Fruit fly (Drosophila melanogaster) whole organism, embryonic: ENCODE data around the gene regucalcin.

ENCODE experiments used
- Adf1 ChIP-seq: fragments of 200-800 bp; sonication (Bioruptor generic); IDR thresholded peaks from 2 replicates; pipeline ENCODE4 v1.3.6; 2022; ENCODE audit warnings: missing biosample characterization, missing genetic modification characterization
- Blimp-1 ChIP-seq: fragments of 200-800 bp; sonication (Bioruptor generic); optimal IDR thresholded peaks from 3 replicates; lab custom pipeline; 2018; ENCODE audit warnings: missing biosample characterization, missing genetic modification characterization, mild to moderate bottlenecking, moderate library complexity, missing genetic modification reagents
- BtbVII ChIP-seq: fragments of 200-800 bp; sonication (Bioruptor generic); optimal IDR thresholded peaks from 3 replicates; lab custom pipeline; 2017; ENCODE audit warnings: missing biosample characterization, mild to moderate bottlenecking, missing genetic modification characterization
- Bteb2 ChIP-seq: fragments of 200-800 bp; sonication (Bioruptor generic); optimal IDR thresholded peaks from 2 replicates; lab custom pipeline; 2016; ENCODE audit warnings: missing biosample characterization, missing genetic modification characterization
- CG10979 ChIP-seq: fragments of 200-800 bp; sonication (Bioruptor generic); optimal IDR thresholded peaks from 2 replicates; lab custom pipeline; 2018; ENCODE audit warnings: missing biosample characterization, mild to moderate bottlenecking, missing genetic modification characterization, moderate library complexity
- CG11723 ChIP-seq: fragments of 200-800 bp; sonication (Bioruptor generic); optimal IDR thresholded peaks from 2 replicates; lab custom pipeline; 2017; ENCODE audit warnings: missing biosample characterization, mild to moderate bottlenecking, missing genetic modification characterization
- CG12104 ChIP-seq: fragments of 200-800 bp; sonication (Bioruptor generic); optimal IDR thresholded peaks from 3 replicates; lab custom pipeline; 2016; ENCODE audit warnings: missing biosample characterization, missing genetic modification characterization
- CG12769 ChIP-seq: fragments of 200-800 bp; sonication (Bioruptor generic); optimal IDR thresholded peaks from 2 replicates; lab custom pipeline; 2019; ENCODE audit warnings: missing biosample characterization, mild to moderate bottlenecking, missing genetic modification characterization, moderate library complexity
- CG13296 ChIP-seq: fragments of 200-800 bp; sonication (Bioruptor generic); optimal IDR thresholded peaks from 3 replicates; lab custom pipeline; 2018; ENCODE audit warnings: missing biosample characterization, mild to moderate bottlenecking, missing genetic modification characterization
- CG13424 ChIP-seq: fragments of 200-800 bp; sonication (Bioruptor generic); optimal IDR thresholded peaks from 2 replicates; lab custom pipeline; 2019; ENCODE audit warnings: missing biosample characterization, mild to moderate bottlenecking, missing genetic modification characterization, moderate library complexity
- CG14050 ChIP-seq: fragments of 200-800 bp; sonication (Bioruptor generic); IDR thresholded peaks from 3 replicates; pipeline ENCODE4 v1.3.6; 2022; ENCODE audit warnings: missing biosample characterization, missing genetic modification characterization
- CG15479 ChIP-seq: fragments of 200-800 bp; sonication (Bioruptor generic); optimal IDR thresholded peaks from 3 replicates; lab custom pipeline; 2019; ENCODE audit warnings: missing biosample characterization, mild to moderate bottlenecking, missing genetic modification characterization, moderate library complexity
- CG1603 ChIP-seq: fragments of 200-800 bp; sonication (Bioruptor generic); optimal IDR thresholded peaks from 2 replicates; lab custom pipeline; 2019; ENCODE audit warnings: missing biosample characterization, mild to moderate bottlenecking, missing genetic modification characterization, moderate library complexity
- CG16815 ChIP-seq: fragments of 200-800 bp; sonication (Bioruptor generic); optimal IDR thresholded peaks from 3 replicates; lab custom pipeline; 2017; ENCODE audit warnings: missing biosample characterization, mild to moderate bottlenecking, missing genetic modification characterization
- CG17568 ChIP-seq: fragments of 200-800 bp; sonication (Bioruptor generic); optimal IDR thresholded peaks from 2 replicates; lab custom pipeline; 2018; ENCODE audit warnings: missing biosample characterization, mild to moderate bottlenecking, missing genetic modification characterization, moderate library complexity
- CG2199 ChIP-seq: fragments of 200-800 bp; sonication (Bioruptor generic); IDR thresholded peaks from 3 replicates; pipeline ENCODE4 v1.3.6; 2022; ENCODE audit warnings: missing biosample characterization, missing genetic modification characterization
- CG31441 ChIP-seq: fragments of 200-800 bp; sonication (Bioruptor generic); IDR thresholded peaks from 2 replicates; pipeline ENCODE4 v1.3.6; 2022; ENCODE audit warnings: missing biosample characterization, missing genetic modification characterization
- CG3281 ChIP-seq: fragments of 200-800 bp; sonication (Bioruptor generic); optimal IDR thresholded peaks from 3 replicates; lab custom pipeline; 2017; ENCODE audit warnings: missing biosample characterization, mild to moderate bottlenecking, missing genetic modification characterization
- CG6689 ChIP-seq: fragments of 200-800 bp; sonication (Bioruptor generic); IDR thresholded peaks from 2 replicates; pipeline ENCODE4 v1.3.6; 2022; ENCODE audit warnings: missing biosample characterization, missing genetic modification characterization
- CG9609 ChIP-seq: fragments of 200-800 bp; sonication (Bioruptor generic); optimal IDR thresholded peaks from 3 replicates; lab custom pipeline; 2016; ENCODE audit warnings: missing biosample characterization, missing genetic modification characterization
- D ChIP-seq, 2 experiments: fragments of 200-800 bp in 1 of 2; fragments of >200 bp in 1 of 2; sonication (Bioruptor generic) in 1 of 2; optimal IDR thresholded peaks; 2 replicates in 1 of 2; 3 replicates in 1 of 2; lab custom pipeline; 2017; ENCODE audit warnings: mild to moderate bottlenecking in 1 of 2, missing biosample characterization in 1 of 2, missing genetic modification characterization in 1 of 2, missing genetic modification reagents in 1 of 2
- Dbx ChIP-seq: fragments of 200-800 bp; sonication (Bioruptor generic); IDR thresholded peaks from 3 replicates; pipeline ENCODE4 v1.3.6; 2022; ENCODE audit warnings: missing biosample characterization, missing genetic modification characterization
- Eip74EF ChIP-seq, 2 experiments: fragments of 200-800 bp in 1 of 2; fragments of >200 bp in 1 of 2; sonication (Bioruptor generic) in 1 of 2; optimal IDR thresholded peaks; 2 replicates each; lab custom pipeline; 2017 to 2019; ENCODE audit warnings: missing biosample characterization in 2 of 2, missing genetic modification characterization in 2 of 2, mild to moderate bottlenecking in 1 of 2, moderate library complexity in 1 of 2
- Ets97D ChIP-seq: fragments of 200-800 bp; sonication (Bioruptor generic); optimal IDR thresholded peaks from 3 replicates; lab custom pipeline; 2016; ENCODE audit warnings: missing biosample characterization, missing genetic modification characterization
- H15 ChIP-seq: fragments of 200-800 bp; sonication (Bioruptor generic); IDR thresholded peaks from 3 replicates; pipeline ENCODE4 v1.3.6; 2022; ENCODE audit warnings: missing biosample characterization, missing genetic modification characterization
- HmgD ChIP-seq: fragments of 200-800 bp; sonication (Bioruptor generic); optimal IDR thresholded peaks from 3 replicates; lab custom pipeline; 2016; ENCODE audit warnings: missing biosample characterization, missing genetic modification characterization
- Hmr ChIP-seq: fragments of 200-800 bp; sonication (Bioruptor generic); optimal IDR thresholded peaks from 3 replicates; lab custom pipeline; 2017; ENCODE audit warnings: mild to moderate bottlenecking, missing biosample characterization, missing genetic modification reagents, missing genetic modification characterization
- Oli ChIP-seq: fragments of 200-800 bp; sonication (Bioruptor generic); optimal IDR thresholded peaks from 2 replicates; lab custom pipeline; 2018; ENCODE audit warnings: missing biosample characterization, mild to moderate bottlenecking, missing genetic modification characterization, moderate library complexity
- Scr ChIP-seq: fragments of 200-800 bp; sonication (Bioruptor generic); IDR thresholded peaks from 2 replicates; pipeline ENCODE4 v1.3.6; 2022; ENCODE audit warnings: missing biosample characterization, missing genetic modification characterization; ENCODE audit not compliant: partially characterized antibody
- TFAM ChIP-seq: fragments of 200-800 bp; sonication (Bioruptor generic); optimal IDR thresholded peaks from 2 replicates; lab custom pipeline; 2017; ENCODE audit warnings: missing biosample characterization, missing genetic modification characterization, inconsistent platforms
- Tbp ChIP-seq: fragments of >200 bp; optimal IDR thresholded peaks from 2 replicates; lab custom pipeline; 2018; ENCODE audit warnings: missing biosample characterization, missing genetic modification characterization
- ara ChIP-seq: fragments of 200-800 bp; sonication (Bioruptor generic); IDR thresholded peaks from 2 replicates; pipeline ENCODE4 v1.3.6; 2022; ENCODE audit warnings: missing biosample characterization, missing genetic modification characterization
- ash1 ChIP-seq: fragments of 200-800 bp; sonication (Bioruptor generic); optimal IDR thresholded peaks from 2 replicates; lab custom pipeline; 2018; ENCODE audit warnings: missing biosample characterization, mild to moderate bottlenecking, missing genetic modification characterization
- bsh ChIP-seq, 2 experiments: fragments of 200-800 bp; sonication (Bioruptor generic); optimal IDR thresholded peaks; 2 replicates each; lab custom pipeline; 2017 to 2018; ENCODE audit warnings: mild to moderate bottlenecking in 2 of 2, missing biosample characterization in 2 of 2, missing genetic modification characterization in 2 of 2, moderate library complexity in 1 of 2
- fd96Cb ChIP-seq: fragments of 200-800 bp; sonication (Bioruptor generic); optimal IDR thresholded peaks from 2 replicates; lab custom pipeline; 2018; ENCODE audit warnings: missing biosample characterization, mild to moderate bottlenecking, missing genetic modification characterization, moderate library complexity
- ftz-f1 ChIP-seq: fragments of 200-800 bp; sonication (Bioruptor generic); optimal IDR thresholded peaks from 2 replicates; lab custom pipeline; 2016; ENCODE audit warnings: missing biosample characterization, missing genetic modification characterization
- gcm2 ChIP-seq: fragments of 200-800 bp; sonication (Bioruptor generic); optimal IDR thresholded peaks from 2 replicates; lab custom pipeline; 2016; ENCODE audit warnings: missing biosample characterization, missing genetic modification characterization
- gem ChIP-seq: fragments of 200-800 bp; sonication (Bioruptor generic); optimal IDR thresholded peaks from 2 replicates; lab custom pipeline; 2019; ENCODE audit warnings: missing biosample characterization, mild to moderate bottlenecking, missing genetic modification characterization, moderate library complexity
- h ChIP-seq: fragments of >200 bp; optimal IDR thresholded peaks from 2 replicates; lab custom pipeline; 2017
- ind ChIP-seq: fragments of 200-800 bp; sonication (Bioruptor generic); optimal IDR thresholded peaks from 3 replicates; lab custom pipeline; 2016; ENCODE audit warnings: missing biosample characterization, missing genetic modification characterization
- lab ChIP-seq: fragments of 200-800 bp; sonication (Bioruptor generic); optimal IDR thresholded peaks from 3 replicates; lab custom pipeline; 2017; ENCODE audit warnings: missing biosample characterization, missing genetic modification characterization, mild to moderate bottlenecking, moderate library complexity, missing genetic modification reagents
- lmd ChIP-seq: fragments of 200-800 bp; sonication (Bioruptor generic); IDR thresholded peaks from 2 replicates; pipeline ENCODE4 v1.3.6; 2022; ENCODE audit warnings: missing biosample characterization, missing genetic modification characterization
- peb ChIP-seq: fragments of 200-800 bp; sonication (Bioruptor generic); IDR thresholded peaks from 2 replicates; pipeline ENCODE4 v1.3.6; 2022; ENCODE audit warnings: missing biosample characterization, missing genetic modification characterization
- rib ChIP-seq: fragments of 200-800 bp; sonication (Bioruptor generic); IDR thresholded peaks from 2 replicates; pipeline ENCODE4 v1.3.6; 2022; ENCODE audit warnings: missing biosample characterization, missing genetic modification characterization
- stwl ChIP-seq: fragments of 200-800 bp; sonication (Bioruptor generic); optimal IDR thresholded peaks from 3 replicates; lab custom pipeline; 2018; ENCODE audit warnings: missing biosample characterization, mild to moderate bottlenecking, missing genetic modification characterization, moderate library complexity
- zen2 ChIP-seq: fragments of 200-800 bp; sonication (Bioruptor generic); IDR thresholded peaks from 3 replicates; pipeline ENCODE4 v1.3.6; 2022; ENCODE audit warnings: missing biosample characterization, missing genetic modification characterization; ENCODE audit not compliant: partially characterized antibody

regucalcin gene

DNA sequence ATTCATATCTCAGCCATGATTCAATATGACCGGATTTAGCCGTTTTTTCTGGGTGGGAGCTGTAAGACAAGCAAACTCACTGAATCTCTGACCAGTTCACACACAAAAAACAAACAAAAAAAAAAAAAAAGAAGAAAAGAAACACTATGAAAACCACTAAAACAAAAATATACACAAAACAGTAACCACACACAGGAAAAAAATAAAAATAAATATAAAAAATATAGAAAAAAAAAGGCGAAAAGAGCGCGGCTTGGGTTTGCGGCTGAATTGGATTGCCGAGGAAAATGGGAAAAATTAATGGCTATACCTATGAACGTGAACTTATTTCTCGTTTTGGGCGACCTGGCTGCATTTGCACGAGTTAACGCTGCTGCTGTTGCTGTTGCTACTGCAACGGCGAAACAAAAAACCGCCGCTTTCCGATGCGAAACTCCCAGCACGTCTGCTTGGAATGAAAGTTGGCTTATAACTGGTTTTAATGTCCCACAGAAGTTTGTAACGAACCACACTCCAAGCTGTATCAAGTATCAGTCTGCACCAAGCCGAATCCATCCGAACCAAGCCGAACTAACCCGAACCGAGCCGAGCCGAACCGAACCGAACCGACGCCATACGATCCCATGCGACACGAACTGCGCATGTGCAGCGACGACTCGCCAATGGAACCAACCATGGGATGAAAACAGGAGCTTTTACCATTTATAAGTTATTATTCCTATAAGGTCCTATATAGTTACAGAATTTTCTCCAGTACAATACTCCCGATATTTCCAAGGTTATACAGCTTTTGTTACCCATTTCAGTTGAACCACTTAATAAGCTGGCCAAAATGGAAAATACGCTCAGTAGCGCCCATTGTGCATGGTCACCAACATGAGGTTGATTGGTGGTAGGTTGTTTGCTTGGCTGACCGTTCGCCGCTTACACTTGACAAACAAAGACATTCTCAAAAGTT, 8.5 kb upstream of the regucalcin start, which contains the start of gene fw (continued):
- TF ChIP-seq CG14050 = 0 out of 3 replicates have a peak, but pooled peaks have one; percentile 24
- peak; percentile 61; the same call in 1 of the 2 replicates for TF ChIP-seq ara
- TF ChIP-seq bsh (GFP tag; optimal IDR thresholded peaks at IDR 0.05; lab: Kevin White, UChicago) = peak in 1 of 2 experiments; percentile 67
- TF ChIP-seq ind (GFP tag; lab: Kevin White, UChicago) = no peak

- TF ChIP-seq zen2 (GFP tag; lab: Robert Waterston, UW) (no peak), peb (GFP tag; lab: Robert Waterston, UW) (no peak), CG2199 (no peak), TFAM (GFP tag; lab: Kevin White, UChicago) (no peak), CG9609 (GFP tag; lab: Kevin White, UChicago) (no peak), CG12104 (GFP tag; lab: Kevin White, UChicago) (peak; percentile 31), CG3281 (GFP tag; lab: Kevin White, UChicago) (peak; percentile 18), Dbx (GFP tag; lab: Robert Waterston, UW) (no peak), lab (no peak), Hmr (GFP tag; lab: Kevin White, UChicago) (no peak), Blimp-1 (GFP tag; lab: Kevin White, UChicago) (no peak), Tbp (GFP tag; lab: Kevin White, UChicago) (no peak), lmd (GFP tag; lab: Robert Waterston, UW) (0 out of 2 replicates have a peak, but pooled peaks have one; percentile 5), gem (tag; lab: Kevin White, UChicago) (peak; percentile 41), h (no peak), Eip74EF (GFP tag; optimal IDR thresholded peaks at IDR 0.05; lab: Kevin White, UChicago) (peak in 1 of 2 experiments; percentile 4), CG11723 (GFP tag; lab: Kevin White, UChicago) (peak; percentile 30), CG16815 (no peak), CG31441 (GFP tag; lab: Robert Waterston, UW) (peak; percentile 53; the same call in 1 of the 2 replicates), BtbVII (GFP tag; lab: Kevin White, UChicago) (peak; percentile 14), ftz-f1 (GFP tag; lab: Kevin White, UChicago) (no peak), CG13424 (tag; lab: Kevin White, UChicago) (peak; percentile 43), rib (no peak), stwl (no peak), D (optimal IDR thresholded peaks at IDR 0.05; lab: Kevin White, UChicago) (no peak), D (GFP tag; optimal IDR thresholded peaks at IDR 0.05; lab: Kevin White, UChicago) (peak; percentile 10), Oli (peak; percentile 58), CG17568 (GFP tag; lab: Kevin White, UChicago) (no peak), gcm2 (GFP tag; lab: Kevin White, UChicago) (no peak), ash1 (GFP tag; lab: Kevin White, UChicago) (no peak), Adf1 (GFP tag; lab: Robert Waterston, UW) (no peak), CG1603 (tag; lab: Kevin White, UChicago) (no peak), Scr (GFP tag; lab: Robert Waterston, UW) (no peak), CG10979 (no peak), Bteb2 (GFP tag; lab: Kevin White, UChicago) (no peak), fd96Cb (tag; lab: Kevin White, UChicago) (peak; percentile 1), CG13296 (GFP tag; lab: Kevin White, UChicago) (peak; percentile 11), Ets97D (no peak), HmgD (no peak), H15 (no peak), CG6689 (GFP tag; lab: Robert Waterston, UW) (peak; percentile 11; the same call in 1 of the 2 replicates), CG12769 (tag; lab: Kevin White, UChicago) (no peak), CG15479 (GFP tag; lab: Kevin White, UChicago) (no peak)
Measured at dm6 chrX:12004395-12004768, 7.8 kb upstream of the regucalcin start.
